Fruit fly (Drosophila melanogaster) whole organism, embryonic: ENCODE results near the gene CG17472.
A peak's percentile ranks its signal among the peaks of the same experiment; 100 is the strongest.

ENCODE experiments used
- Ada2b ChIP-seq: fragments of 200-800 bp; sonication (Bioruptor generic); IDR thresholded peaks from 2 replicates; pipeline ENCODE4 v1.3.6; 2022; ENCODE audit warnings: missing biosample characterization, missing genetic modification characterization
- Atf6 ChIP-seq: fragments of 200-800 bp; sonication (Bioruptor generic); IDR thresholded peaks from 2 replicates; pipeline ENCODE4 v1.3.6; 2022; ENCODE audit warnings: missing biosample characterization, missing genetic modification characterization
- B-H1 ChIP-seq: fragments of 200-800 bp; sonication (Bioruptor generic); IDR thresholded peaks from 3 replicates; pipeline ENCODE4 v1.3.6; 2022; ENCODE audit warnings: missing biosample characterization, missing genetic modification characterization
- Bgb ChIP-seq: fragments of 200-800 bp; sonication (Bioruptor generic); IDR thresholded peaks from 2 replicates; pipeline ENCODE4 v1.3.6; 2022; ENCODE audit warnings: missing biosample characterization, missing genetic modification characterization; ENCODE audit not compliant: partially characterized antibody
- CG10654 ChIP-seq: fragments of 200-800 bp; sonication (Bioruptor generic); optimal IDR thresholded peaks from 2 replicates; lab custom pipeline; 2016; ENCODE audit warnings: missing biosample characterization, missing genetic modification characterization
- CG11085 ChIP-seq: fragments of 200-800 bp; sonication (Bioruptor generic); IDR thresholded peaks from 2 replicates; pipeline ENCODE4 v1.3.6; 2022; ENCODE audit warnings: missing biosample characterization, missing genetic modification characterization
- CG12104 ChIP-seq: fragments of 200-800 bp; sonication (Bioruptor generic); optimal IDR thresholded peaks from 3 replicates; lab custom pipeline; 2016; ENCODE audit warnings: missing biosample characterization, missing genetic modification characterization
- CG12744 ChIP-seq: fragments of 200-800 bp; sonication (Bioruptor generic); optimal IDR thresholded peaks from 2 replicates; lab custom pipeline; 2016; ENCODE audit warnings: missing biosample characterization, missing genetic modification characterization
- CG17361 ChIP-seq: fragments of 200-800 bp; sonication (Bioruptor generic); IDR thresholded peaks from 3 replicates; pipeline ENCODE4 v1.3.6; 2022; ENCODE audit warnings: missing biosample characterization, missing genetic modification characterization
- CG18011 ChIP-seq: fragments of 200-800 bp; sonication (Bioruptor generic); optimal IDR thresholded peaks from 2 replicates; lab custom pipeline; 2017; ENCODE audit warnings: missing biosample characterization, missing genetic modification characterization, mild to moderate bottlenecking, moderate library complexity, missing genotype
- CG18619 ChIP-seq: fragments of 200-800 bp; sonication (Bioruptor generic); optimal IDR thresholded peaks from 3 replicates; lab custom pipeline; 2017; ENCODE audit warnings: missing biosample characterization, mild to moderate bottlenecking, missing genetic modification characterization
- CG2120 ChIP-seq: fragments of 200-800 bp; sonication (Bioruptor generic); optimal IDR thresholded peaks from 3 replicates; lab custom pipeline; 2016; ENCODE audit warnings: missing biosample characterization, missing genetic modification characterization
- CG31388 ChIP-seq: fragments of 200-800 bp; sonication (Bioruptor generic); optimal IDR thresholded peaks from 2 replicates; lab custom pipeline; 2016; ENCODE audit warnings: missing biosample characterization, missing genetic modification characterization
- CG32532 ChIP-seq: fragments of 200-800 bp; sonication (Bioruptor generic); IDR thresholded peaks from 2 replicates; pipeline ENCODE4 v1.3.6; 2022; ENCODE audit warnings: missing biosample characterization, missing genetic modification characterization
- CG4282 ChIP-seq: fragments of 200-800 bp; sonication (Bioruptor generic); optimal IDR thresholded peaks from 2 replicates; lab custom pipeline; 2016; ENCODE audit warnings: missing biosample characterization, missing genetic modification characterization
- CG5245 ChIP-seq: fragments of 200-800 bp; sonication (Bioruptor generic); optimal IDR thresholded peaks from 3 replicates; lab custom pipeline; 2016; ENCODE audit warnings: missing biosample characterization, missing genetic modification characterization
- CG7928 ChIP-seq: fragments of 200-800 bp; sonication (Bioruptor generic); optimal IDR thresholded peaks from 2 replicates; lab custom pipeline; 2017; ENCODE audit warnings: missing biosample characterization, mild to moderate bottlenecking, missing genetic modification characterization
- CG8281 ChIP-seq: fragments of 200-800 bp; sonication (Bioruptor generic); optimal IDR thresholded peaks from 2 replicates; lab custom pipeline; 2018; ENCODE audit warnings: missing biosample characterization, mild to moderate bottlenecking, missing genetic modification characterization, moderate library complexity
- Drgx ChIP-seq: fragments of 200-800 bp; sonication (Bioruptor generic); IDR thresholded peaks from 2 replicates; pipeline ENCODE4 v1.3.6; 2022; ENCODE audit warnings: missing biosample characterization, missing genetic modification characterization
- Med ChIP-seq: fragments of 200-800 bp; sonication (Bioruptor generic); peaks from one replicate; lab custom pipeline; 2016; ENCODE audit warnings: missing biosample characterization, missing genetic modification characterization, mild to moderate bottlenecking, inconsistent platforms, moderate library complexity
- Neu2 ChIP-seq: fragments of 200-800 bp; sonication (Bioruptor generic); optimal IDR thresholded peaks from 3 replicates; lab custom pipeline; 2016; ENCODE audit warnings: missing biosample characterization, missing genetic modification characterization, borderline replicate concordance
- Poxn ChIP-seq: fragments of 200-800 bp; sonication (Bioruptor generic); IDR thresholded peaks from 2 replicates; pipeline ENCODE4 v1.3.6; 2022; ENCODE audit warnings: missing biosample characterization, missing genetic modification characterization
- Ptx1 ChIP-seq: fragments of 200-800 bp; sonication (Bioruptor generic); IDR thresholded peaks from 2 replicates; pipeline ENCODE4 v1.3.6; 2022; ENCODE audit warnings: missing biosample characterization, missing genetic modification characterization
- Rfx ChIP-seq: fragments of 200-800 bp; sonication (Bioruptor generic); IDR thresholded peaks from 2 replicates; pipeline ENCODE4 v1.3.6; 2022; ENCODE audit warnings: missing biosample characterization, missing genetic modification characterization
- Tbp ChIP-seq: fragments of >200 bp; optimal IDR thresholded peaks from 2 replicates; lab custom pipeline; 2018; ENCODE audit warnings: missing biosample characterization, missing genetic modification characterization
- Xrp1 ChIP-seq: fragments of 200-800 bp; sonication (Bioruptor generic); IDR thresholded peaks from 2 replicates; pipeline ENCODE4 v1.3.6; 2022; ENCODE audit warnings: missing biosample characterization, missing genetic modification characterization
- ab ChIP-seq: fragments of 200-800 bp; sonication (Bioruptor generic); optimal IDR thresholded peaks from 2 replicates; lab custom pipeline; 2016; ENCODE audit warnings: missing biosample characterization, missing genetic modification characterization
- ac ChIP-seq: fragments of 200-800 bp; sonication (Bioruptor generic); optimal IDR thresholded peaks from 3 replicates; lab custom pipeline; 2017; ENCODE audit warnings: missing biosample characterization, mild to moderate bottlenecking, missing genetic modification characterization
- ap ChIP-seq: fragments of 200-800 bp; sonication (Bioruptor generic); IDR thresholded peaks from 2 replicates; pipeline ENCODE4 v1.3.6; 2022; ENCODE audit warnings: missing biosample characterization, missing genetic modification characterization
- bab2 ChIP-seq: fragments of 200-800 bp; sonication (Bioruptor generic); optimal IDR thresholded peaks from 2 replicates; lab custom pipeline; 2016; ENCODE audit warnings: missing biosample characterization, missing genetic modification characterization
- br ChIP-seq: fragments of >200 bp; optimal IDR thresholded peaks from 2 replicates; lab custom pipeline; 2017
- cato ChIP-seq: fragments of 200-800 bp; sonication (Bioruptor generic); optimal IDR thresholded peaks from 2 replicates; lab custom pipeline; 2016; ENCODE audit warnings: missing biosample characterization, missing genetic modification characterization, borderline replicate concordance
- crol ChIP-seq: fragments of 200-800 bp; sonication (Bioruptor generic); IDR thresholded peaks from 2 replicates; pipeline ENCODE4 v1.3.6; 2022; ENCODE audit warnings: missing biosample characterization, missing genetic modification characterization
- crp ChIP-seq, 2 experiments: fragments of 200-800 bp; sonication (Bioruptor generic); optimal IDR thresholded peaks; 2 replicates in 1 of 2; 3 replicates in 1 of 2; lab custom pipeline; 2017; ENCODE audit warnings: missing biosample characterization in 2 of 2, missing genetic modification characterization in 2 of 2, mild to moderate bottlenecking in 1 of 2, moderate library complexity in 1 of 2
- pan ChIP-seq, 4 experiments: fragments of >200 bp in 3 of 4; fragments of 200-800 bp in 1 of 4; sonication (Bioruptor generic) in 1 of 4; optimal IDR thresholded peaks in 3 of 4; IDR thresholded peaks in 1 of 4; 2 replicates each; pipeline versions ENCODE4 v1.3.6 to Lab custom; 2017 to 2022; ENCODE audit warnings: missing biosample characterization in 2 of 4, missing genetic modification characterization in 2 of 4, mixed read lengths in 1 of 4
- prd ChIP-seq, 3 experiments: fragments of >200 bp in 2 of 3; fragments of 200-800 bp in 1 of 3; sonication (Bioruptor generic) in 1 of 3; optimal IDR thresholded peaks in 2 of 3; IDR thresholded peaks in 1 of 3; 2 replicates in 2 of 3; 3 replicates in 1 of 3; pipeline versions ENCODE4 v1.3.6 to Lab custom; 2017 to 2022; ENCODE audit warnings: missing biosample characterization in 1 of 3, missing genetic modification characterization in 1 of 3
- ro ChIP-seq: fragments of 200-800 bp; sonication (Bioruptor generic); IDR thresholded peaks from 2 replicates; pipeline ENCODE4 v1.3.6; 2022; ENCODE audit warnings: missing biosample characterization, missing genetic modification characterization
- row ChIP-seq: fragments of 200-800 bp; sonication (Bioruptor generic); IDR thresholded peaks from 3 replicates; pipeline ENCODE4 v1.3.6; 2022; ENCODE audit warnings: missing biosample characterization, missing genetic modification characterization
- sens ChIP-seq: fragments of 200-800 bp; sonication (Bioruptor generic); peaks from one replicate; lab custom pipeline; 2016; ENCODE audit warnings: missing biosample characterization, missing genetic modification characterization
- slbo ChIP-seq: fragments of 200-800 bp; sonication (Bioruptor generic); IDR thresholded peaks from 2 replicates; pipeline ENCODE4 v1.3.6; 2022; ENCODE audit warnings: missing biosample characterization, missing genetic modification characterization
- sug ChIP-seq: fragments of 200-800 bp; optimal IDR thresholded peaks from 2 replicates; lab custom pipeline; 2019; ENCODE audit warnings: missing biosample characterization, mild to moderate bottlenecking, missing genetic modification characterization, moderate library complexity
- trem ChIP-seq: fragments of 200-800 bp; optimal IDR thresholded peaks from 3 replicates; lab custom pipeline; 2019; ENCODE audit warnings: missing biosample characterization, mild to moderate bottlenecking, missing genetic modification characterization, moderate library complexity

CG17472 gene

dm6 chr2L:20656110-20656509 lies 21.8 kb downstream of the CG17472 start, which contains the start of the genes brun and CG2614 (continued):
- TF ChIP-seq bab2 (GFP tag; lab: Kevin White, UChicago) (peak; percentile 75), CG12104 (GFP tag; lab: Kevin White, UChicago) (peak; percentile 56), CG2120 (GFP tag; lab: Kevin White, UChicago) (peak; percentile 89), CG12744 (GFP tag; lab: Kevin White, UChicago) (peak; percentile 18), pan (optimal IDR thresholded peaks at IDR 0.05; lab: Kevin White, UChicago) (no peak), pan (GFP tag; optimal IDR thresholded peaks at IDR 0.05 in 1 of 2, IDR thresholded peaks at IDR 0.05 in 1 of 2) (no peak), CG5245 (GFP tag; lab: Kevin White, UChicago) (peak; percentile 59), CG17361 (no peak; the same call in 2 of the 3 replicates), cato (peak; percentile 39), Bgb (peak; percentile 82), crol (GFP tag; lab: Robert Waterston, UW) (peak; percentile 49), CG7928 (GFP tag; lab: Kevin White, UChicago) (no peak), crp (GFP tag; optimal IDR thresholded peaks at IDR 0.05; lab: Kevin White, UChicago) (peak in 1 of 2 experiments; percentile 65), sug (no peak), CG11085 (GFP tag; lab: Robert Waterston, UW) (0 out of 2 replicates have a peak, but pooled peaks have one; percentile 40), ab (GFP tag; lab: Kevin White, UChicago) (no peak), CG18011 (GFP tag; lab: Kevin White, UChicago) (peak; percentile 12), Ptx1 (peak; percentile 88), ap (GFP tag; lab: Robert Waterston, UW) (peak; percentile 30; the same call in 1 of the 2 replicates), Poxn (GFP tag; lab: Robert Waterston, UW) (peak; percentile 13; the same call in 1 of the 2 replicates), CG8281 (tag; lab: Kevin White, UChicago) (no peak), Neu2 (no peak), CG4282 (GFP tag; lab: Kevin White, UChicago) (peak; percentile 24), ac (GFP tag; lab: Kevin White, UChicago) (no peak), CG10654 (peak; percentile 53), ro (GFP tag; lab: Robert Waterston, UW) (peak; percentile 41; the same call in 1 of the 2 replicates), Tbp (GFP tag; lab: Kevin White, UChicago) (no peak), CG32532 (peak; percentile 78), Atf6 (GFP tag; lab: Robert Waterston, UW) (peak; percentile 74), trem (peak; percentile 80), CG18619 (GFP tag; lab: Kevin White, UChicago) (peak; percentile 39)

dm6 chr2L:20661071-20661470 lies 26.8 kb downstream of the CG17472 start:
- 0 out of 2 replicates have a peak, but pooled peaks have one; percentile 37 for TF ChIP-seq slbo (GFP tag; lab: Robert Waterston, UW)
- TF ChIP-seq CG31388 (GFP tag; lab: Kevin White, UChicago), result no peak
- peak; percentile 23; the same call in 1 of the 3 replicates for TF ChIP-seq row
- TF ChIP-seq Rfx (GFP tag; lab: Robert Waterston, UW), result peak; percentile 25; the same call in 1 of the 2 replicates
- peak; percentile 72 for TF ChIP-seq sens
- 0 out of 2 replicates have a peak, but pooled peaks have one; percentile 14 for TF ChIP-seq Ada2b (GFP tag; lab: Robert Waterston, UW)
- TF ChIP-seq B-H1, result no peak
- TF ChIP-seq Med (GFP tag; lab: Kevin White, UChicago), result peak; percentile 55
- TF ChIP-seq Xrp1 (GFP tag; lab: Robert Waterston, UW), result peak; percentile 19; the same call in 1 of the 2 replicates
- TF ChIP-seq prd (optimal IDR thresholded peaks at IDR 0.05; lab: Kevin White, UChicago), result no peak
- TF ChIP-seq prd (GFP tag; IDR thresholded peaks at IDR 0.05; lab: Robert Waterston, UW), result peak; percentile 24; the same call in 1 of the 3 replicates
- no peak for TF ChIP-seq br (lab: Kevin White, UChicago)
- 0 out of 2 replicates have a peak, but pooled peaks have one; percentile 12 for TF ChIP-seq Drgx (GFP tag; lab: Robert Waterston, UW)
